Worm (Caenorhabditis elegans) whole organism, early embryonic: ENCODE results near the gene droe-4.

ENCODE experiments used
- B0310.2 ChIP-seq: sonication (generic microtip); optimal IDR thresholded peaks from 2 replicates; lab custom pipeline; 2016; ENCODE audit warnings: mild to moderate bottlenecking, missing genetic modification characterization, missing compliant biosample characterization
- F13C5.2 ChIP-seq: sonication (generic microtip); optimal IDR thresholded peaks from 2 replicates; lab custom pipeline; 2017; ENCODE audit warnings: mild to moderate bottlenecking, missing genetic modification characterization, inconsistent platforms, missing compliant biosample characterization
- aly-1 ChIP-seq: sonication (generic microtip); optimal IDR thresholded peaks from 2 replicates; lab custom pipeline; 2016; ENCODE audit warnings: missing genetic modification characterization, missing compliant biosample characterization
- ama-1 ChIP-seq: fragments of 150-350 bp; optimal IDR thresholded peaks from 2 replicates; lab custom pipeline; 2014
- ceh-13 ChIP-seq: fragments of 200-800 bp; sonication (Bioruptor generic); optimal IDR thresholded peaks from 2 replicates; lab custom pipeline; 2018; ENCODE audit warnings: mild to moderate bottlenecking, missing genetic modification characterization, missing compliant biosample characterization
- ceh-36 ChIP-seq: sonication (generic microtip); optimal IDR thresholded peaks from 2 replicates; lab custom pipeline; 2016; ENCODE audit warnings: missing genetic modification characterization, inconsistent platforms, missing compliant biosample characterization
- ets-7 ChIP-seq: sonication (generic microtip); optimal IDR thresholded peaks from 2 replicates; lab custom pipeline; 2016; ENCODE audit warnings: missing genotype, missing genetic modification characterization, missing compliant biosample characterization
- flt-1 ChIP-seq: fragments of 200-800 bp; sonication (Bioruptor generic); IDR thresholded peaks from 2 replicates; pipeline ENCODE4 v1.3.6; 2022; ENCODE audit warnings: missing genetic modification characterization, missing compliant biosample characterization
- hmbx-1 ChIP-seq: sonication (generic microtip); optimal IDR thresholded peaks from 2 replicates; lab custom pipeline; 2016; ENCODE audit warnings: mild to moderate bottlenecking, missing genetic modification characterization, missing compliant biosample characterization
- hmg-4 ChIP-seq: fragments of 200-800 bp; sonication (Bioruptor generic); optimal IDR thresholded peaks from 2 replicates; lab custom pipeline; 2018; ENCODE audit warnings: mild to moderate bottlenecking, missing genetic modification characterization, missing compliant biosample characterization
- hnd-1 ChIP-seq: sonication (generic microtip); optimal IDR thresholded peaks from 2 replicates; lab custom pipeline; 2016; ENCODE audit warnings: missing genetic modification characterization, missing compliant biosample characterization
- pes-1 ChIP-seq: fragments of 200-800 bp; sonication (Bioruptor generic); IDR thresholded peaks from 2 replicates; pipeline ENCODE4 v1.3.6; 2022; ENCODE audit warnings: missing genetic modification reagents, missing genetic modification characterization, missing compliant biosample characterization
- scrt-1 ChIP-seq: fragments of 200-800 bp; sonication (Bioruptor generic); IDR thresholded peaks from 2 replicates; pipeline ENCODE4 v1.3.6; 2022; ENCODE audit warnings: missing genetic modification characterization, missing compliant biosample characterization
- sea-1 ChIP-seq: fragments of 200-800 bp; sonication (Bioruptor generic); conservative IDR thresholded peaks from 2 replicates; pipeline ENCODE4 v1.3.6; 2022; ENCODE audit warnings: missing genetic modification characterization, missing compliant biosample characterization
- tbx-11 ChIP-seq: fragments of 200-800 bp; sonication (Bioruptor generic); IDR thresholded peaks from 2 replicates; pipeline ENCODE4 v1.3.6; 2022; ENCODE audit warnings: missing genetic modification characterization, missing compliant biosample characterization
- tbx-37 ChIP-seq: fragments of 200-800 bp; sonication (Bioruptor generic); conservative IDR thresholded peaks from 2 replicates; pipeline ENCODE4 v1.3.6; 2022; ENCODE audit warnings: missing genetic modification reagents, missing genetic modification characterization, missing compliant biosample characterization
- tra-4 ChIP-seq: sonication (generic microtip); optimal IDR thresholded peaks from 2 replicates; lab custom pipeline; 2017; ENCODE audit warnings: missing genetic modification characterization, missing compliant biosample characterization

droe-4 gene

ce11 chrV:13981677-13982076, 10.8 kb upstream of the droe-4 start:
- TF ChIP-seq hmbx-1 (tag; lab: Kevin White, UChicago) (no peak), scrt-1 (no peak), flt-1 (GFP tag; lab: Robert Waterston, UW) (no peak), tbx-11 (GFP tag; lab: Robert Waterston, UW) (no peak), aly-1 (no peak), tra-4 (tag; lab: Kevin White, UChicago) (no peak), hmg-4 (GFP tag; lab: Kevin White, UChicago) (no peak), tbx-37 (no peak), sea-1 (GFP tag; lab: Robert Waterston, UW) (no peak), pes-1 (GFP tag; lab: Robert Waterston, UW) (no peak), ceh-13 (no peak), ama-1 (lab: Kevin White, UChicago) (no peak), ceh-36 (tag; lab: Kevin White, UChicago) (no peak), hnd-1 (tag; lab: Kevin White, UChicago) (no peak), B0310.2 (tag; lab: Kevin White, UChicago) (no peak), ets-7 (tag; lab: Kevin White, UChicago) (no peak), F13C5.2 (tag; lab: Kevin White, UChicago) (no peak)

ce11 chrV:13984828-13985227, 7.6 kb upstream of the droe-4 start, which contains the start of gene end-1:
Gene end-1 (plus strand): TSS chrV:13985128.
- TF ChIP-seq hnd-1 (tag; lab: Kevin White, UChicago): no peak
- TF ChIP-seq scrt-1: no peak
- TF ChIP-seq flt-1 (GFP tag; lab: Robert Waterston, UW): no peak

- TF ChIP-seq hnd-1 (tag; lab: Kevin White, UChicago) (no peak), ceh-36 (tag; lab: Kevin White, UChicago) (no peak), tbx-37 (no peak), ama-1 (lab: Kevin White, UChicago) (no peak)
Measured at ce11 chrV:13986823-13987222, 5.6 kb upstream of the droe-4 start.

DNA sequence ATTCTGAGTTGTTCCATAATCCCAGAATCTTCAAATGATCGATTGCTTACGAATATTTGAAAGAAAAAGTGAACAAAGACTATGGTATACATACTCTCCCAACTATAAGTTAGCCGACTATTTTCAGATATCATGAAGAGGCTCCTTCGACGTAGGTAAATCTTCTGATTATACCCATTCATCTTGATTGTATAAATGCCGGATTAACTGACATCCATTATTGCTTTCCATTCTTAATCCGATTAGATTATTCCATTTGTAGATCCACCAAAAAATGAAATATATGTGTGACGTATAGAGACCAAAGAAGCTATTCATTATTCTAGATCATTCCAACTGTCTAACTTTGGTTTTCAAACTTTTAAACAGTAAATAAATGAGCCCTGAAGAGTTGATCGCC, 1.0 kb downstream of the droe-4 start:
- TF ChIP-seq sea-1 (GFP tag; lab: Robert Waterston, UW) (no peak), flt-1 (GFP tag; lab: Robert Waterston, UW) (no peak)

DNA sequence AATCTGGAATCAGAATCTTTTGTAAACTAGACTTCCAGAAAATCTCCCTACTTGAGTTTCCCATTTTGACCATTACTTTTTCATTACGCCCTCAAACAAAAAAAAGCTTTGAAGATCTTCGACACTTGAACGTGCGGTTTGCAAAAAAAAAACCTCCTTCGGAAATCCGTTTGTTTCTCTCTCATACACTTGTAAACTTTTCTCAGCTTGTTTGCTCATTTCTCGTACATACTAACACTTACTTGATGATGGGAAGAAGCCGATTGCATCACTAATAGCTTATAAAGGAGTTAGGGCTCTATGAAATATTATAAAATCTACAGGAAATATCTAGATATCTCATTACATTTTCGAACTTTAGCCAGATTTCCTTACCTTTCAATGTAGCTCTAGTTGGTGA, 9.5 kb downstream of the droe-4 start:
- no peak for TF ChIP-seq sea-1 (GFP tag; lab: Robert Waterston, UW)
- TF ChIP-seq F13C5.2 (tag; lab: Kevin White, UChicago): no peak
- TF ChIP-seq ets-7 (tag; lab: Kevin White, UChicago): no peak
- no peak for TF ChIP-seq hmg-4 (GFP tag; lab: Kevin White, UChicago)
- no peak for TF ChIP-seq ama-1 (lab: Kevin White, UChicago)
- TF ChIP-seq tbx-11 (GFP tag; lab: Robert Waterston, UW): no peak
- TF ChIP-seq aly-1: no peak
- no peak for TF ChIP-seq tbx-37
- TF ChIP-seq hnd-1 (tag; lab: Kevin White, UChicago): no peak
- TF ChIP-seq scrt-1: no peak
- TF ChIP-seq ceh-13: no peak
- TF ChIP-seq hmbx-1 (tag; lab: Kevin White, UChicago): no peak
- no peak for TF ChIP-seq flt-1 (GFP tag; lab: Robert Waterston, UW)
- TF ChIP-seq B0310.2 (tag; lab: Kevin White, UChicago): no peak
- no peak for TF ChIP-seq ceh-36 (tag; lab: Kevin White, UChicago)
- TF ChIP-seq pes-1 (GFP tag; lab: Robert Waterston, UW): no peak
- TF ChIP-seq tra-4 (tag; lab: Kevin White, UChicago): no peak

DNA sequence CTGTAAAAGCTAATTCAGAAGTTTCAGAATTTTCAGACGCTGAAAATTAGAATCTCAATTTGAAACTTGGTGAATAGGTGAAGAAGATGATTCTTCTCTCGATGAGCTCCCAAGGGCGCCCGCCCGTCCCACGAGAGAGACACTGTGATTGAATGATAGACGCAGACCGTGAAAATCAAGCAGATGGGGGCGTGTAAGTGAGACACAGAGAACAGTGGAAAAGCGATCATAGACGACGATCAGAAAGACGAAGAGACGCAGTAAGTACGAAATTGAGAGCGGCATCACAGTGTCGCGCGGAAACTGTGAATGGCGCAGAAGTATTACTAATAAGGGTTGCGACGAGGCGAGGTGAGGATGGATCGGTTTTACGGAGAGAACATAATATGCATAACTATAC, 9.9 kb downstream of the droe-4 start:
- no peak for TF ChIP-seq hnd-1 (tag; lab: Kevin White, UChicago)
- TF ChIP-seq hmg-4 (GFP tag; lab: Kevin White, UChicago): no peak
- no peak for TF ChIP-seq flt-1 (GFP tag; lab: Robert Waterston, UW)

DNA sequence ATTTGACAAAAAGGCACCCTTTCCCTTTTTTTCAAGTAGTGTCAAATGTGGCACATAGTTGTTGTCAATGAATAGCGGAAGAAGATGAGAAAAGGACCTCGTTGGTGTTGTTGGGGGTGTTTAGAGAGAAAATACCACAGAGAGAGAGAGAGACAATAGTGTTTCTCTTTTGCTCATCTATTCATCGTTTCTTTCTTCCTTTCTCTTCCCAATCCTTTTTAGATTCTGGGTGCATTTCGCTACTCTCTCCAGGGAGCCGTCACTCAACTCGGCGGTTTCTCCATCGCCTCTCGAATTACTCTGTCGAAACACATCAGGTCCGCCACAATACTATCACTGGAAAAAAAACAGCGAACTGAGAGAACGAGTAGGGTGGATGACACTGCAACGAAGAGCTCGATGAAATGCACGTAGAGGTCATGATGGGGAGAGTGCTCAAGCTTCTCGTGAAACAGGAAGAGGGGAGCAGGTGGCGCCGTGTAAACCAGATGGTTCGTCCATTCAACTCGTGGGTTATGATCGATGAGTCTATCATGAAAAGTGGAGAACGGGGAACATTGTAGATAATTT, 11.2 kb downstream of the droe-4 start:
- TF ChIP-seq pes-1 (GFP tag; lab: Robert Waterston, UW) (no peak), hmg-4 (GFP tag; lab: Kevin White, UChicago) (no peak), scrt-1 (no peak), ceh-13 (no peak), tra-4 (tag; lab: Kevin White, UChicago) (no peak), sea-1 (GFP tag; lab: Robert Waterston, UW) (no peak), tbx-11 (GFP tag; lab: Robert Waterston, UW) (no peak), flt-1 (GFP tag; lab: Robert Waterston, UW) (no peak), hnd-1 (tag; lab: Kevin White, UChicago) (no peak), ama-1 (lab: Kevin White, UChicago) (no peak), hmbx-1 (tag; lab: Kevin White, UChicago) (no peak), ets-7 (tag; lab: Kevin White, UChicago) (no peak), F13C5.2 (tag; lab: Kevin White, UChicago) (no peak)

- no peak for TF ChIP-seq tbx-37
- TF ChIP-seq aly-1: no peak
- no peak for TF ChIP-seq B0310.2 (tag; lab: Kevin White, UChicago)
- no peak for TF ChIP-seq hmbx-1 (tag; lab: Kevin White, UChicago)
- no peak for TF ChIP-seq flt-1 (GFP tag; lab: Robert Waterston, UW)
- TF ChIP-seq sea-1 (GFP tag; lab: Robert Waterston, UW): no peak
- no peak for TF ChIP-seq tbx-11 (GFP tag; lab: Robert Waterston, UW)
Measured at ce11 chrV:14004342-14004741, 11.9 kb downstream of the droe-4 start.
